Worm (Caenorhabditis elegans) whole organism, midembryonic: ENCODE results near the gene srt-22.

Experiments used
- klf-2 ChIP-seq: fragments of 200-800 bp; sonication (Bioruptor generic); conservative IDR thresholded peaks from 2 replicates; pipeline ENCODE4 v1.3.6; 2022; ENCODE audit warnings: missing genetic modification reagents, missing genetic modification characterization, missing compliant biosample characterization
- ref-1 ChIP-seq: fragments of 200-800 bp; sonication (Bioruptor generic); conservative IDR thresholded peaks from 2 replicates; pipeline ENCODE4 v1.3.6; 2022; ENCODE audit warnings: missing genetic modification reagents, missing genetic modification characterization, missing compliant biosample characterization
- tab-1 ChIP-seq: fragments of 200-800 bp; sonication (Bioruptor generic); IDR thresholded peaks from 2 replicates; pipeline ENCODE4 v1.3.6; 2022; ENCODE audit warnings: missing genetic modification characterization, missing compliant biosample characterization

DNA sequence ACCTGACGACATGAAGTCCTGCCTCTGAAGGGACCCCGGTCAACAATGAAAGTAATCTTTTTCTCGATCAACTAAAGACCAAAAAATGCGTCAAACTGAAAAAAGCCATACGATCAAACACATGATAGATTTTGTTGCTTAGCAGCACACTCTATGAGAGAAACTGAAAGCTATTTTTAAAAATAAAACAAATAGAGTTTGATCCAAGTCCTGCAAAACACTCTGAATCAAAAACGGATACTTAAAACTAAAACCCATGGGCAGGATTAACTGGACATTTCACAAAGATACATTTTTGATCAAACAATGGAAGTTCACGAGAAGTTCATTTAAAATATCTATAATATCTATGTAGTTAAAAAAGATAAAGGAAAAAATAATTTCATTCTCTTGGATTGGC lies 48.3 kb downstream of the srt-22 start, which contains the start of gene T10H4.13:
- TF ChIP-seq tab-1 (GFP tag; lab: Robert Waterston, UW), result no peak
- TF ChIP-seq klf-2 (GFP tag; lab: Robert Waterston, UW), result no peak
- TF ChIP-seq ref-1, result no peak
